Fruit fly (Drosophila melanogaster) whole organism, embryonic: ENCODE results near the gene Traf-like.
A peak's percentile ranks its signal among the peaks of the same experiment; 100 is the strongest.

Experiments
- Bdp1 ChIP-seq: fragments of 200-800 bp; sonication (Bioruptor generic); optimal IDR thresholded peaks from 3 replicates; lab custom pipeline; 2016; ENCODE audit warnings: missing biosample characterization, missing genetic modification characterization
- CG12299 ChIP-seq: fragments of 200-800 bp; sonication (Bioruptor generic); optimal IDR thresholded peaks from 2 replicates; lab custom pipeline; 2018; ENCODE audit warnings: missing biosample characterization, mild to moderate bottlenecking, missing genetic modification characterization
- CG13123 ChIP-seq: fragments of 200-800 bp; sonication (Bioruptor generic); optimal IDR thresholded peaks from 2 replicates; lab custom pipeline; 2016; ENCODE audit warnings: missing biosample characterization, missing genetic modification characterization
- CG13296 ChIP-seq: fragments of 200-800 bp; sonication (Bioruptor generic); optimal IDR thresholded peaks from 3 replicates; lab custom pipeline; 2018; ENCODE audit warnings: missing biosample characterization, mild to moderate bottlenecking, missing genetic modification characterization
- CG13894 ChIP-seq: fragments of 200-800 bp; sonication (Bioruptor generic); optimal IDR thresholded peaks from 3 replicates; lab custom pipeline; 2018; ENCODE audit warnings: missing biosample characterization, mild to moderate bottlenecking, missing genetic modification characterization, moderate library complexity
- CG16863 ChIP-seq: fragments of 200-800 bp; sonication (Bioruptor generic); optimal IDR thresholded peaks from 3 replicates; lab custom pipeline; 2016; ENCODE audit warnings: missing biosample characterization, missing genetic modification characterization
- CG18011 ChIP-seq: fragments of 200-800 bp; sonication (Bioruptor generic); optimal IDR thresholded peaks from 2 replicates; lab custom pipeline; 2017; ENCODE audit warnings: missing biosample characterization, missing genetic modification characterization, mild to moderate bottlenecking, moderate library complexity, missing genotype
- CG2202 ChIP-seq: fragments of 200-800 bp; sonication (Bioruptor generic); optimal IDR thresholded peaks from 2 replicates; lab custom pipeline; 2018; ENCODE audit warnings: missing biosample characterization, mild to moderate bottlenecking, missing genetic modification characterization
- CG2678 ChIP-seq: fragments of 200-800 bp; sonication (Bioruptor generic); optimal IDR thresholded peaks from 3 replicates; lab custom pipeline; 2019; ENCODE audit warnings: missing biosample characterization, mild to moderate bottlenecking, missing genetic modification characterization, moderate library complexity
- CG33557 ChIP-seq: fragments of 200-800 bp; sonication (Bioruptor generic); optimal IDR thresholded peaks from 2 replicates; lab custom pipeline; 2019; ENCODE audit warnings: missing biosample characterization, mild to moderate bottlenecking, missing genetic modification characterization, moderate library complexity
- CG4404 ChIP-seq: fragments of 200-800 bp; sonication (Bioruptor generic); IDR thresholded peaks from 2 replicates; pipeline ENCODE4 v1.3.6; 2022; ENCODE audit warnings: missing biosample characterization, missing genetic modification characterization
- CG7357 ChIP-seq: fragments of 200-800 bp; sonication (Bioruptor generic); IDR thresholded peaks from 3 replicates; pipeline ENCODE4 v1.3.6; 2022; ENCODE audit warnings: missing biosample characterization, missing genetic modification characterization
- CG9437 ChIP-seq: fragments of 200-800 bp; sonication (Bioruptor generic); optimal IDR thresholded peaks from 2 replicates; lab custom pipeline; 2018; ENCODE audit warnings: missing biosample characterization, mild to moderate bottlenecking, missing genetic modification characterization
- D19B ChIP-seq: fragments of 200-800 bp; sonication (Bioruptor generic); optimal IDR thresholded peaks from 2 replicates; lab custom pipeline; 2017; ENCODE audit warnings: missing biosample characterization, mild to moderate bottlenecking, missing genetic modification characterization
- Dek ChIP-seq: fragments of 200-800 bp; sonication (Bioruptor generic); optimal IDR thresholded peaks from 3 replicates; lab custom pipeline; 2019; ENCODE audit warnings: missing biosample characterization, mild to moderate bottlenecking, missing genetic modification characterization, moderate library complexity
- Elba2 ChIP-seq: fragments of 200-800 bp; sonication (Bioruptor generic); optimal IDR thresholded peaks from 3 replicates; lab custom pipeline; 2016; ENCODE audit warnings: missing biosample characterization, missing genetic modification characterization
- Ets65A ChIP-seq: fragments of 200-800 bp; sonication (Bioruptor generic); peaks from one replicate; lab custom pipeline; 2016; ENCODE audit warnings: missing biosample characterization, missing genetic modification characterization
- GATAe ChIP-seq: fragments of 200-800 bp; sonication (Bioruptor generic); conservative IDR thresholded peaks from 2 replicates; pipeline ENCODE4 v1.3.6; 2022; ENCODE audit warnings: missing biosample characterization, missing genetic modification characterization
- HLH54F ChIP-seq: fragments of 200-800 bp; sonication (Bioruptor generic); optimal IDR thresholded peaks from 3 replicates; lab custom pipeline; 2016; ENCODE audit warnings: missing biosample characterization, missing genetic modification characterization
- Hr51 ChIP-seq, 2 experiments: fragments of 200-800 bp; sonication (Bioruptor generic); optimal IDR thresholded peaks; 2 replicates in 1 of 2; 3 replicates in 1 of 2; lab custom pipeline; 2016 to 2018; ENCODE audit warnings: missing biosample characterization in 2 of 2, missing genetic modification characterization in 2 of 2, mild to moderate bottlenecking in 1 of 2, moderate library complexity in 1 of 2
- MESR4 ChIP-seq: fragments of 200-800 bp; sonication (Bioruptor generic); optimal IDR thresholded peaks from 2 replicates; lab custom pipeline; 2018; ENCODE audit warnings: missing biosample characterization, mild to moderate bottlenecking, missing genetic modification characterization, moderate library complexity
- Oaz ChIP-seq: fragments of 200-800 bp; sonication (Bioruptor generic); IDR thresholded peaks from 2 replicates; pipeline ENCODE4 v1.3.6; 2022; ENCODE audit warnings: missing biosample characterization, missing genetic modification characterization
- Rx ChIP-seq: fragments of 200-800 bp; sonication (Bioruptor generic); IDR thresholded peaks from 2 replicates; pipeline ENCODE4 v1.3.6; 2022; ENCODE audit warnings: missing biosample characterization, missing genetic modification characterization
- Sin3A ChIP-seq: fragments of >200 bp; optimal IDR thresholded peaks from 2 replicates; lab custom pipeline; 2018
- Sox100B ChIP-seq: fragments of 200-800 bp; sonication (Bioruptor generic); optimal IDR thresholded peaks from 3 replicates; lab custom pipeline; 2018; ENCODE audit warnings: missing biosample characterization, mild to moderate bottlenecking, missing genetic modification characterization
- Sry-β ChIP-seq: fragments of 200-800 bp; sonication (Bioruptor generic); optimal IDR thresholded peaks from 2 replicates; lab custom pipeline; 2018; ENCODE audit warnings: missing biosample characterization, mild to moderate bottlenecking, missing genetic modification characterization, moderate library complexity
- TFAM ChIP-seq: fragments of 200-800 bp; sonication (Bioruptor generic); optimal IDR thresholded peaks from 2 replicates; lab custom pipeline; 2017; ENCODE audit warnings: missing biosample characterization, missing genetic modification characterization, inconsistent platforms
- Vsx1 ChIP-seq: fragments of 200-800 bp; sonication (Bioruptor generic); optimal IDR thresholded peaks from 2 replicates; lab custom pipeline; 2017; ENCODE audit warnings: missing biosample characterization, mild to moderate bottlenecking, missing genetic modification characterization, missing genetic modification reagents
- cato ChIP-seq: fragments of 200-800 bp; sonication (Bioruptor generic); optimal IDR thresholded peaks from 2 replicates; lab custom pipeline; 2016; ENCODE audit warnings: missing biosample characterization, missing genetic modification characterization, borderline replicate concordance
- croc ChIP-seq: fragments of 200-800 bp; sonication (Bioruptor generic); conservative IDR thresholded peaks from 3 replicates; pipeline ENCODE4 v1.3.6; 2022; ENCODE audit warnings: missing biosample characterization, missing genetic modification characterization
- en ChIP-seq: fragments of 200-800 bp; sonication (Bioruptor generic); optimal IDR thresholded peaks from 2 replicates; lab custom pipeline; 2016; ENCODE audit warnings: missing biosample characterization, missing genetic modification characterization
- ewg ChIP-seq: fragments of 200-800 bp; sonication (Bioruptor generic); optimal IDR thresholded peaks from 3 replicates; lab custom pipeline; 2017; ENCODE audit warnings: mild to moderate bottlenecking, missing biosample characterization, missing genetic modification reagents, missing genetic modification characterization
- gt ChIP-seq: fragments of 200-800 bp; sonication (Bioruptor generic); IDR thresholded peaks from 2 replicates; pipeline ENCODE4 v1.3.6; 2022; ENCODE audit warnings: missing biosample characterization, missing genetic modification characterization
- ham ChIP-seq: fragments of 200-800 bp; sonication (Bioruptor generic); IDR thresholded peaks from 2 replicates; pipeline ENCODE4 v1.3.6; 2022; ENCODE audit warnings: missing biosample characterization, missing genetic modification characterization
- hbn ChIP-seq: fragments of 200-800 bp; sonication (Bioruptor generic); IDR thresholded peaks from 2 replicates; pipeline ENCODE4 v1.3.6; 2022; ENCODE audit warnings: missing biosample characterization, missing genetic modification characterization; ENCODE audit not compliant: partially characterized antibody
- her ChIP-seq: fragments of 200-800 bp; sonication (Bioruptor generic); optimal IDR thresholded peaks from 2 replicates; lab custom pipeline; 2016; ENCODE audit warnings: missing biosample characterization, missing genetic modification characterization
- insv ChIP-seq, 2 experiments: fragments of 200-800 bp; sonication (Bioruptor generic); optimal IDR thresholded peaks; 3 replicates each; lab custom pipeline; 2016 to 2018; ENCODE audit warnings: missing biosample characterization in 2 of 2, missing genetic modification characterization in 2 of 2
- knrl ChIP-seq: fragments of 200-800 bp; sonication (Bioruptor generic); IDR thresholded peaks from 3 replicates; pipeline ENCODE4 v1.3.6; 2022; ENCODE audit warnings: missing biosample characterization, missing genetic modification characterization; ENCODE audit not compliant: partially characterized antibody
- maf-S ChIP-seq: fragments of 200-800 bp; sonication (Bioruptor generic); optimal IDR thresholded peaks from 2 replicates; lab custom pipeline; 2016; ENCODE audit warnings: missing biosample characterization, missing genetic modification characterization
- mirr ChIP-seq: fragments of 200-800 bp; sonication (Bioruptor generic); optimal IDR thresholded peaks from 3 replicates; lab custom pipeline; 2018; ENCODE audit warnings: missing biosample characterization, mild to moderate bottlenecking, missing genetic modification characterization
- p53 ChIP-seq: fragments of 200-800 bp; sonication (Bioruptor generic); optimal IDR thresholded peaks from 2 replicates; lab custom pipeline; 2016; ENCODE audit warnings: missing biosample characterization, missing genetic modification characterization
- pb ChIP-seq: fragments of 200-800 bp; sonication (Bioruptor generic); optimal IDR thresholded peaks from 3 replicates; lab custom pipeline; 2016; ENCODE audit warnings: missing biosample characterization, missing genetic modification characterization
- psq ChIP-seq: fragments of 200-800 bp; sonication (Bioruptor generic); optimal IDR thresholded peaks from 2 replicates; lab custom pipeline; 2017; ENCODE audit warnings: missing biosample characterization, missing genetic modification characterization
- row ChIP-seq: fragments of 200-800 bp; sonication (Bioruptor generic); IDR thresholded peaks from 3 replicates; pipeline ENCODE4 v1.3.6; 2022; ENCODE audit warnings: missing biosample characterization, missing genetic modification characterization
- sug ChIP-seq: fragments of 200-800 bp; optimal IDR thresholded peaks from 2 replicates; lab custom pipeline; 2019; ENCODE audit warnings: missing biosample characterization, mild to moderate bottlenecking, missing genetic modification characterization, moderate library complexity
- vvl ChIP-seq: fragments of 200-800 bp; sonication (Bioruptor generic); IDR thresholded peaks from 2 replicates; pipeline ENCODE4 v1.3.6; 2022; ENCODE audit warnings: missing biosample characterization, missing genetic modification characterization

Traf-like gene

DNA sequence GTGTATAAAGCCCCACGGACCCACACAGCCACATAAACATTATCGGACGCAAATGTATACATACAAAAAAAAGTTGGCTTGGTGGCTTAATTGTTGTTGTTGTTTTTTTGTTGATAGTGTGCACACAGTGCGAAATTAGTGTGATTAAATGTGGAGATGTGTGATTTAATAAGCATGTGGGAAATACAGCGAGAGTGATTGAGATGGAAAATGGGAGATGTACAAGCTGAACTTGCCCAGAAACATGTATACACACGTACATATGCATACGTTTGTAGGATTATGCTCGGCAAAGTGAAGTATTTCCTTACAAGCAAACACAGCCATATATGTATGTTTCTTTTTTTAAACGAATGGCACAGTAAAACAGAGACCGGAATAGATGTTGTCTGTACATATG is 41.3 kb upstream of the Traf-like start (continued):
- TF ChIP-seq CG12299 (tag; lab: Kevin White, UChicago) = no peak
- no peak for TF ChIP-seq sug (tag; lab: Kevin White, UChicago)
- TF ChIP-seq her (GFP tag; lab: Kevin White, UChicago) = no peak
- 0 out of 3 replicates have a peak, but pooled peaks have one; percentile 12 for TF ChIP-seq row
- no peak for TF ChIP-seq CG13296 (GFP tag; lab: Kevin White, UChicago)

DNA sequence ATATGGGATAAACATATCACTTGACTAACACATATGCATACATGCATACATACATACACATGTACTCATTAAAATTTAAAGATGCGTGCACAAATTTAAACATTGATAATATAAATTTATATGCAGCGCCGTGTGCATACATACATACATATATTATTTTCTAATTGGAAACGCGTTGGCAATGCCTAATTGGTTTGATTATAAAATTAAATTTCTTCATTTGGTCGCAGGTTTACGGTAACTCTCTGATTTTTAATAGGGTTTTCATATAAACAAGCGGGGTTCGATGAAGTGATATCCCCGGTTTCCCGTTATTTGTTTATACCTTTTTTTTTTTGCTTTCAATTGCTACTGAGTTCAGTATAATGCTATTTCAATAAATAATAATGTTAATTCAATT is 40.8 kb upstream of the Traf-like start:
- TF ChIP-seq Elba2 (GFP tag; lab: Kevin White, UChicago) = peak; percentile 53
- TF ChIP-seq vvl (GFP tag; lab: Robert Waterston, UW) = peak; percentile 39; the same call in 1 of the 2 replicates
- TF ChIP-seq Hr51 (GFP tag; optimal IDR thresholded peaks at IDR 0.05; lab: Kevin White, UChicago) = no peak
- TF ChIP-seq insv (GFP tag; optimal IDR thresholded peaks at IDR 0.05; lab: Kevin White, UChicago) = peak in 1 of 2 experiments; percentile 40

DNA sequence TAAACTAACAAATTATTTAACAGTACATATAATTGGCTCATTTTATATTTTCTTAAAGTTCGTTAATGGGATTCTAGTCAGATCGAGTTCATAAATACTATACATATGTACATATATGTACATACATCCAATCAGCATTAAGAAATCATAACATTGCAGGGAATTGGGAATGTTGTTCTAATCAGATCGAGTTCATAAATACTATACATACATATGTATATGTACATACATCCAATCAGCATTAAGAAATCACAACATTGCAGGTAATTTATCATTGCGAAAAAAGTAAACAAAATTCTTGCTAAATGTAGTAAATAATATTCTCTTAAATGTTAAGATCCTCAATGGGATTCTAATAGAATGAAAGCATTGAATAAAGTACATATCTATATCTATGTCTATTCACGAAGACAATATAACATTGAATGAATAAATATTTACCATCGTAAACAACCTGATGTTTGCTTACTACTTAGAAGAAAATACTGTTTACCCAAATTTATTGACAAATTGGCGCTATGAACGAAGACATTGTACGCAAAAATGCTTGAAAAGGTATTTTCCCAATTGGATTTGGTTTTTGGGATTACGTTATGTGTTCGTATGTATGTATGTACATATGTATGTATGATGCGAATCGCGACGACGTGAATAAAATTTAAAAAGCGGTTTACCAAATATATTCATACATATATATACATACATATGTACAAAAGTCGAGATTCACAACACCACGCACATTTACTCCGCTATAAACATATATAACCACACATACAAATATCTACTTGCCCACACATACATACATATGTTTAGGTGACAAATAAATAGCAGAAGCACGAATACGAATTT is 31.0 kb upstream of the Traf-like start:
- no peak for TF ChIP-seq cato (GFP tag; lab: Kevin White, UChicago)
- TF ChIP-seq Rx = no peak
- TF ChIP-seq Oaz (GFP tag; lab: Robert Waterston, UW) = no peak
- no peak for TF ChIP-seq Ets65A
- no peak for TF ChIP-seq ham (GFP tag; lab: Robert Waterston, UW)
- peak; percentile 52 for TF ChIP-seq D19B (GFP tag; lab: Kevin White, UChicago)
- TF ChIP-seq croc = no peak
- no peak for TF ChIP-seq MESR4 (GFP tag; lab: Kevin White, UChicago)
- TF ChIP-seq mirr (GFP tag; lab: Kevin White, UChicago) = peak; percentile 89
- no peak for TF ChIP-seq pb (GFP tag; lab: Kevin White, UChicago)
- TF ChIP-seq TFAM (GFP tag; lab: Kevin White, UChicago) = peak; percentile 0
- peak; percentile 91 for TF ChIP-seq CG13894 (tag; lab: Kevin White, UChicago)
- peak; percentile 48 for TF ChIP-seq Sry-β
- no peak for TF ChIP-seq CG7357 (GFP tag; lab: Robert Waterston, UW)
- TF ChIP-seq CG2202 (tag; lab: Kevin White, UChicago) = peak; percentile 75
- peak; percentile 49 for TF ChIP-seq CG9437 (GFP tag; lab: Kevin White, UChicago)
- TF ChIP-seq CG18011 (GFP tag; lab: Kevin White, UChicago) = peak; percentile 13
- TF ChIP-seq GATAe (GFP tag; lab: Robert Waterston, UW) = no peak
- no peak for TF ChIP-seq Vsx1 (GFP tag; lab: Kevin White, UChicago)
- TF ChIP-seq gt (GFP tag; lab: Robert Waterston, UW) = no peak
- TF ChIP-seq CG33557 (GFP tag; lab: Kevin White, UChicago) = peak; percentile 93
- TF ChIP-seq hbn (GFP tag; lab: Robert Waterston, UW) = no peak
- peak; percentile 75 for TF ChIP-seq CG13123 (GFP tag; lab: Kevin White, UChicago)
- TF ChIP-seq Sin3A (lab: Kevin White, UChicago) = no peak
- TF ChIP-seq p53 (GFP tag; lab: Kevin White, UChicago) = no peak
- TF ChIP-seq CG2678 = no peak
- peak; percentile 59 for TF ChIP-seq maf-S
- TF ChIP-seq Bdp1 (GFP tag; lab: Kevin White, UChicago) = no peak
- TF ChIP-seq ewg (GFP tag; lab: Kevin White, UChicago) = no peak
- TF ChIP-seq CG4404 (GFP tag; lab: Robert Waterston, UW) = no peak
- peak; percentile 85 for TF ChIP-seq Sox100B (GFP tag; lab: Kevin White, UChicago)
- TF ChIP-seq HLH54F (GFP tag; lab: Kevin White, UChicago) = no peak
- no peak for TF ChIP-seq Dek
- TF ChIP-seq psq = peak; percentile 29
- TF ChIP-seq en = peak; percentile 18
- TF ChIP-seq CG16863 (GFP tag; lab: Kevin White, UChicago) = no peak
- no peak for TF ChIP-seq knrl
